Worm (Caenorhabditis elegans) whole organism, young adult: ENCODE measurements around the gene ama-1.

ENCODE experiments used
- B0019.2 ChIP-seq: fragments of 200-800 bp; sonication (Bioruptor generic); conservative IDR thresholded peaks from 2 replicates; pipeline ENCODE4 v1.3.6; 2022; ENCODE audit warnings: missing genetic modification reagents, missing genetic modification characterization, missing compliant biosample characterization
- C17E4.6 ChIP-seq: fragments of 200-800 bp; sonication (Bioruptor generic); IDR thresholded peaks from 2 replicates; pipeline ENCODE4 v1.3.6; 2022; ENCODE audit warnings: missing genetic modification reagents, missing genetic modification characterization, missing compliant biosample characterization
- D2030.7 ChIP-seq: fragments of 200-800 bp; sonication (Bioruptor generic); IDR thresholded peaks from 2 replicates; pipeline ENCODE4 v1.3.6; 2022; ENCODE audit warnings: missing genetic modification reagents, missing genetic modification characterization, missing compliant biosample characterization
- F33H1.4 ChIP-seq: fragments of 200-800 bp; sonication (Bioruptor generic); IDR thresholded peaks from 2 replicates; pipeline ENCODE4 v1.3.6; 2022; ENCODE audit warnings: missing genetic modification reagents, missing genetic modification characterization, missing compliant biosample characterization
- F49E8.2 ChIP-seq: sonication (generic microtip); optimal IDR thresholded peaks from 3 replicates; lab custom pipeline; 2017; ENCODE audit warnings: missing genetic modification characterization, mild to moderate bottlenecking, missing compliant biosample characterization, antibody characterized with exemption, moderate library complexity; ENCODE audit not compliant: insufficient read depth
- F57C9.4 ChIP-seq: sonication (generic microtip); optimal IDR thresholded peaks from 2 replicates; lab custom pipeline; 2017; ENCODE audit warnings: mild to moderate bottlenecking, missing genetic modification characterization, missing compliant biosample characterization
- ZK185.1 ChIP-seq: sonication (generic microtip); optimal IDR thresholded peaks from 2 replicates; lab custom pipeline; 2016; ENCODE audit warnings: mild to moderate bottlenecking, missing genetic modification characterization, missing compliant biosample characterization; ENCODE audit not compliant: poor library complexity, severe bottlenecking
- ama-1 ChIP-seq, 3 experiments: fragments of 150-350 bp in 1 of 3; sonication (generic microtip) in 2 of 3; optimal IDR thresholded peaks; 2 replicates each; lab custom pipeline; 2014 to 2018; ENCODE audit warnings: missing biosample characterization in 2 of 3, missing genetic modification characterization in 2 of 3, missing genetic modification reagents in 2 of 3
- aptf-2 ChIP-seq: fragments of 200-800 bp; sonication (Bioruptor generic); conservative IDR thresholded peaks from 2 replicates; pipeline ENCODE4 v1.3.6; 2022; ENCODE audit warnings: missing genetic modification reagents, missing genetic modification characterization, missing compliant biosample characterization
- aptf-3 ChIP-seq: fragments of 200-800 bp; sonication (Bioruptor generic); IDR thresholded peaks from 2 replicates; pipeline ENCODE4 v1.3.6; 2022; ENCODE audit warnings: missing genetic modification characterization, missing compliant biosample characterization
- athp-1 ChIP-seq: sonication (generic microtip); optimal IDR thresholded peaks from 2 replicates; lab custom pipeline; 2017; ENCODE audit warnings: mild to moderate bottlenecking, missing genetic modification characterization, missing compliant biosample characterization
- attf-6 ChIP-seq: fragments of 200-800 bp; sonication (Bioruptor generic); IDR thresholded peaks from 2 replicates; pipeline ENCODE4 v1.3.6; 2022; ENCODE audit warnings: missing genetic modification reagents, missing genetic modification characterization, missing compliant biosample characterization
- bed-2 ChIP-seq: fragments of 200-800 bp; sonication (Bioruptor generic); IDR thresholded peaks from 2 replicates; pipeline ENCODE4 v1.3.6; 2022; ENCODE audit warnings: missing genetic modification reagents, missing genetic modification characterization, missing compliant biosample characterization
- cebp-2 ChIP-seq: fragments of 200-800 bp; sonication (Bioruptor generic); IDR thresholded peaks from 2 replicates; pipeline ENCODE4 v1.3.6; 2022; ENCODE audit warnings: missing genetic modification characterization, missing compliant biosample characterization
- ceh-100 ChIP-seq: fragments of 200-800 bp; sonication (Bioruptor generic); IDR thresholded peaks from 2 replicates; pipeline ENCODE4 v1.3.6; 2022; ENCODE audit warnings: missing genetic modification reagents, missing genetic modification characterization, missing compliant biosample characterization
- ceh-27 ChIP-seq: fragments of 200-800 bp; sonication (Bioruptor generic); optimal IDR thresholded peaks from 2 replicates; lab custom pipeline; 2018; ENCODE audit warnings: mild to moderate bottlenecking, missing genetic modification characterization, moderate library complexity, missing compliant biosample characterization
- ceh-58 ChIP-seq: fragments of 200-800 bp; sonication (Bioruptor generic); IDR thresholded peaks from 2 replicates; pipeline ENCODE4 v1.3.6; 2022; ENCODE audit warnings: missing genetic modification characterization, missing compliant biosample characterization
- dox-1 ChIP-seq: fragments of 200-800 bp; sonication (Bioruptor generic); IDR thresholded peaks from 2 replicates; pipeline ENCODE4 v1.3.6; 2022; ENCODE audit warnings: missing genetic modification reagents, missing genetic modification characterization, missing compliant biosample characterization
- dpff-1 ChIP-seq: sonication (generic microtip); optimal IDR thresholded peaks from 2 replicates; lab custom pipeline; 2017; ENCODE audit warnings: mild to moderate bottlenecking, missing genetic modification characterization, missing compliant biosample characterization
- dpl-1 ChIP-seq: fragments of 150-350 bp; optimal IDR thresholded peaks from 2 replicates; lab custom pipeline; 2014; ENCODE audit warnings: missing biosample characterization, missing genetic modification reagents, missing genetic modification characterization
- egrh-3 ChIP-seq: fragments of 200-800 bp; sonication (Bioruptor generic); IDR thresholded peaks from 2 replicates; pipeline ENCODE4 v1.3.6; 2022; ENCODE audit warnings: missing genetic modification reagents, missing genetic modification characterization, missing compliant biosample characterization
- fkh-3 ChIP-seq: sonication (generic microtip); optimal IDR thresholded peaks from 2 replicates; lab custom pipeline; 2016; ENCODE audit warnings: mild to moderate bottlenecking, missing genetic modification characterization, missing compliant biosample characterization
- him-1 ChIP-seq: sonication (generic microtip); optimal IDR thresholded peaks from 2 replicates; lab custom pipeline; 2016; ENCODE audit warnings: missing genotype, missing genetic modification reagents, missing genetic modification characterization, missing compliant biosample characterization
- hlh-12 ChIP-seq: sonication (generic microtip); optimal IDR thresholded peaks from 2 replicates; lab custom pipeline; 2016; ENCODE audit warnings: missing genetic modification characterization, missing compliant biosample characterization
- hlh-26 ChIP-seq: fragments of 200-800 bp; sonication (Bioruptor generic); conservative IDR thresholded peaks from 2 replicates; pipeline ENCODE4 v1.3.6; 2022; ENCODE audit warnings: missing genetic modification reagents, missing genetic modification characterization, missing compliant biosample characterization
- hrde-1 ChIP-seq: sonication (generic microtip); optimal IDR thresholded peaks from 2 replicates; lab custom pipeline; 2016; ENCODE audit warnings: missing genetic modification characterization, mild to moderate bottlenecking, missing compliant biosample characterization, moderate library complexity, missing genotype, missing genetic modification reagents, borderline replicate concordance
- let-526 ChIP-seq: fragments of 200-800 bp; sonication (Bioruptor generic); IDR thresholded peaks from 2 replicates; pipeline ENCODE4 v1.3.6; 2022; ENCODE audit warnings: missing genetic modification reagents, missing genetic modification characterization, missing compliant biosample characterization
- lin-26 ChIP-seq: fragments of 200-800 bp; sonication (Bioruptor generic); IDR thresholded peaks from 2 replicates; pipeline ENCODE4 v1.3.6; 2022; ENCODE audit warnings: missing genetic modification reagents, missing genetic modification characterization, missing compliant biosample characterization
- lin-40 ChIP-seq: sonication (generic microtip); optimal IDR thresholded peaks from 2 replicates; lab custom pipeline; 2016; ENCODE audit warnings: missing genetic modification characterization, mild to moderate bottlenecking, missing compliant biosample characterization, missing genotype, missing genetic modification reagents
- lsy-27 ChIP-seq: sonication (generic microtip); optimal IDR thresholded peaks from 2 replicates; lab custom pipeline; 2017; ENCODE audit warnings: missing genetic modification characterization, mild to moderate bottlenecking, missing compliant biosample characterization, antibody characterized with exemption, missing genotype, borderline replicate concordance; ENCODE audit not compliant: insufficient read depth
- madf-10 ChIP-seq: sonication (generic microtip); optimal IDR thresholded peaks from 2 replicates; lab custom pipeline; 2016; ENCODE audit warnings: mild to moderate bottlenecking, missing genetic modification characterization, missing compliant biosample characterization
- mxl-1 ChIP-seq: sonication (generic microtip); optimal IDR thresholded peaks from 2 replicates; lab custom pipeline; 2016; ENCODE audit warnings: missing genetic modification characterization, missing compliant biosample characterization
- nfya-2 ChIP-seq: fragments of 200-800 bp; sonication (Bioruptor generic); IDR thresholded peaks from 2 replicates; pipeline ENCODE4 v1.3.6; 2022; ENCODE audit warnings: missing genetic modification reagents, missing genetic modification characterization, missing compliant biosample characterization
- nhr-27 ChIP-seq: fragments of 200-800 bp; sonication (Bioruptor generic); optimal IDR thresholded peaks from 2 replicates; lab custom pipeline; 2018; ENCODE audit warnings: mild to moderate bottlenecking, missing genetic modification characterization, moderate library complexity, missing compliant biosample characterization
- nhr-80 ChIP-seq: sonication (generic microtip); optimal IDR thresholded peaks from 2 replicates; lab custom pipeline; 2016; ENCODE audit warnings: missing genetic modification characterization, missing compliant biosample characterization
- nhr-90 ChIP-seq: sonication (generic microtip); optimal IDR thresholded peaks from 2 replicates; lab custom pipeline; 2016; ENCODE audit warnings: missing genotype, mild to moderate bottlenecking, missing genetic modification characterization, missing compliant biosample characterization
- rcor-1 ChIP-seq: fragments of 200-800 bp; sonication (Bioruptor generic); IDR thresholded peaks from 2 replicates; pipeline ENCODE4 v1.3.6; 2022; ENCODE audit warnings: missing genetic modification reagents, missing genetic modification characterization, missing compliant biosample characterization
- rec-8 ChIP-seq, 2 experiments: sonication (generic microtip); optimal IDR thresholded peaks; 2 replicates each; lab custom pipeline; 2016; ENCODE audit warnings: mild to moderate bottlenecking in 2 of 2, missing genetic modification characterization in 2 of 2, missing genetic modification reagents in 2 of 2, missing genotype in 2 of 2, missing biosample characterization in 1 of 2, missing compliant biosample characterization in 1 of 2, moderate library complexity in 1 of 2
- repo-1 ChIP-seq: sonication (generic microtip); optimal IDR thresholded peaks from 2 replicates; lab custom pipeline; 2017; ENCODE audit warnings: mild to moderate bottlenecking, missing genetic modification characterization, missing compliant biosample characterization
- sea-2 ChIP-seq: fragments of 200-800 bp; sonication (Bioruptor generic); IDR thresholded peaks from 2 replicates; pipeline ENCODE4 v1.3.6; 2022; ENCODE audit warnings: missing genetic modification characterization, missing compliant biosample characterization
- tlf-1 ChIP-seq: fragments of 200-800 bp; sonication (Bioruptor generic); optimal IDR thresholded peaks from 2 replicates; lab custom pipeline; 2018; ENCODE audit warnings: mild to moderate bottlenecking, missing genetic modification characterization, missing compliant biosample characterization
- unc-130 ChIP-seq: sonication (generic microtip); optimal IDR thresholded peaks from 2 replicates; lab custom pipeline; 2016; ENCODE audit warnings: missing genetic modification reagents, missing genetic modification characterization, missing compliant biosample characterization
- zfh-2 ChIP-seq: fragments of 200-800 bp; sonication (Bioruptor generic); conservative IDR thresholded peaks from 2 replicates; pipeline ENCODE4 v1.3.6; 2022; ENCODE audit warnings: missing genetic modification reagents, missing genetic modification characterization, missing compliant biosample characterization
- ztf-18 ChIP-seq: sonication (generic microtip); optimal IDR thresholded peaks from 2 replicates; lab custom pipeline; 2016; ENCODE audit warnings: missing genotype, mild to moderate bottlenecking, missing genetic modification characterization, missing compliant biosample characterization
- ztf-26 ChIP-seq: sonication (generic microtip); optimal IDR thresholded peaks from 2 replicates; lab custom pipeline; 2017; ENCODE audit warnings: missing genetic modification characterization, missing compliant biosample characterization

The ama-1 gene

ce11 chrIV:4236025-4236407, 11.9 kb upstream of the ama-1 start:
- TF ChIP-seq zfh-2 (GFP tag; lab: Robert Waterston, UW), result peak; percentile 86
- TF ChIP-seq athp-1 (tag; lab: Kevin White, UChicago), result no peak
- TF ChIP-seq ceh-100 (GFP tag; lab: Robert Waterston, UW), result no peak
- no peak for TF ChIP-seq aptf-3
- TF ChIP-seq B0019.2 (GFP tag; lab: Robert Waterston, UW), result no peak
- no peak for TF ChIP-seq bed-2 (GFP tag; lab: Robert Waterston, UW)
- TF ChIP-seq nhr-90, result no peak
- TF ChIP-seq cebp-2, result no peak
- no peak for TF ChIP-seq nfya-2 (GFP tag; lab: Robert Waterston, UW)
- TF ChIP-seq D2030.7 (GFP tag; lab: Robert Waterston, UW), result no peak
- no peak for TF ChIP-seq hrde-1 (tag; lab: Kevin White, UChicago)
- no peak for TF ChIP-seq ZK185.1 (tag; lab: Kevin White, UChicago)
- TF ChIP-seq egrh-3 (GFP tag; lab: Robert Waterston, UW), result peak; percentile 91
- no peak for TF ChIP-seq lin-40 (tag; lab: Kevin White, UChicago)
- no peak for TF ChIP-seq nhr-80
- TF ChIP-seq sea-2, result no peak
- 0 out of 2 replicates have a peak, but pooled peaks have one; percentile 37 for TF ChIP-seq dox-1 (GFP tag; lab: Robert Waterston, UW)
- TF ChIP-seq fkh-3 (tag; lab: Kevin White, UChicago), result no peak
- TF ChIP-seq madf-10 (tag; lab: Kevin White, UChicago), result no peak
- TF ChIP-seq tlf-1 (GFP tag; lab: Kevin White, UChicago), result no peak
- 0 out of 2 replicates have a peak, but pooled peaks have one; percentile 24 for TF ChIP-seq ceh-58
- TF ChIP-seq him-1 (tag; lab: Kevin White, UChicago), result no peak
- TF ChIP-seq ztf-26, result no peak

- TF ChIP-seq mxl-1 (no peak), nfya-2 (GFP tag; lab: Robert Waterston, UW) (no peak), nhr-90 (no peak), ama-1 (optimal IDR thresholded peaks at IDR 0.05; lab: Kevin White, UChicago) (peak; percentile 25), ama-1 (GFP tag; optimal IDR thresholded peaks at IDR 0.05; lab: Kevin White, UChicago) (no peak), tlf-1 (GFP tag; lab: Kevin White, UChicago) (no peak), ceh-27 (GFP tag; lab: Kevin White, UChicago) (peak; percentile 31)
Observed at ce11 chrIV:4236671-4237070, 11.2 kb upstream of the ama-1 start.

- no peak for TF ChIP-seq dpl-1 (GFP tag; lab: Kevin White, UChicago)
- no peak for TF ChIP-seq ztf-18
- TF ChIP-seq dpff-1 (tag; lab: Kevin White, UChicago), result no peak
- TF ChIP-seq lin-26 (GFP tag; lab: Robert Waterston, UW), result no peak
- TF ChIP-seq ceh-100 (GFP tag; lab: Robert Waterston, UW), result no peak
- TF ChIP-seq let-526, result 0 out of 2 replicates have a peak, but pooled peaks have one; percentile 18
- peak; percentile 91 for TF ChIP-seq zfh-2 (GFP tag; lab: Robert Waterston, UW)
- 0 out of 2 replicates have a peak, but pooled peaks have one; percentile 29 for TF ChIP-seq dox-1 (GFP tag; lab: Robert Waterston, UW)
- TF ChIP-seq hlh-12 (tag; lab: Kevin White, UChicago), result no peak
- no peak for TF ChIP-seq F57C9.4
- TF ChIP-seq F49E8.2 (tag; lab: Kevin White, UChicago), result no peak
- no peak for TF ChIP-seq unc-130 (GFP tag; lab: Kevin White, UChicago)
- no peak for TF ChIP-seq lsy-27 (tag; lab: Kevin White, UChicago)
- TF ChIP-seq hlh-26 (GFP tag; lab: Robert Waterston, UW), result no peak
- TF ChIP-seq attf-6, result no peak
- TF ChIP-seq egrh-3 (GFP tag; lab: Robert Waterston, UW), result peak; percentile 94
- TF ChIP-seq fkh-3 (tag; lab: Kevin White, UChicago), result no peak
- no peak for TF ChIP-seq nhr-27 (tag; lab: Kevin White, UChicago)
- no peak for TF ChIP-seq rcor-1 (GFP tag; lab: Robert Waterston, UW)
- TF ChIP-seq repo-1 (tag; lab: Kevin White, UChicago), result no peak
- no peak for TF ChIP-seq rec-8 (tag; optimal IDR thresholded peaks at IDR 0.05; lab: Kevin White, UChicago)
- TF ChIP-seq cebp-2, result no peak
- TF ChIP-seq aptf-2, result no peak
- no peak for TF ChIP-seq C17E4.6 (GFP tag; lab: Robert Waterston, UW)
- TF ChIP-seq F33H1.4 (GFP tag; lab: Robert Waterston, UW), result no peak
Observed at ce11 chrIV:4243830-4244406, 4.0 kb upstream of the ama-1 start.
